Worm (Caenorhabditis elegans) whole organism, L1 larva: ENCODE measurements around the gene ldh-1.

Experiments
- alr-1 ChIP-seq: fragments of 200-800 bp; sonication (Bioruptor generic); optimal IDR thresholded peaks from 2 replicates; lab custom pipeline; 2018; ENCODE audit warnings: borderline replicate concordance, mild to moderate bottlenecking, missing genetic modification characterization, missing compliant biosample characterization
- aly-2 ChIP-seq: fragments of 150-350 bp; optimal IDR thresholded peaks from 2 replicates; lab custom pipeline; 2014; ENCODE audit warnings: missing biosample characterization, missing genetic modification characterization
- ama-1 ChIP-seq: fragments of 150-350 bp; optimal IDR thresholded peaks from 2 replicates; lab custom pipeline; 2014
- ceh-63 ChIP-seq: fragments of 200-800 bp; sonication (Bioruptor generic); optimal IDR thresholded peaks from 2 replicates; lab custom pipeline; 2018; ENCODE audit warnings: mild to moderate bottlenecking, missing genetic modification characterization, missing compliant biosample characterization
- ceh-90 ChIP-seq: sonication (generic microtip); optimal IDR thresholded peaks from 2 replicates; lab custom pipeline; 2016; ENCODE audit warnings: missing genetic modification characterization, missing compliant biosample characterization
- ces-1 ChIP-seq: fragments of 150-350 bp; optimal IDR thresholded peaks from 2 replicates; lab custom pipeline; 2014; ENCODE audit warnings: missing biosample characterization, missing genetic modification reagents, missing genetic modification characterization
- dpl-1 ChIP-seq, 3 experiments: fragments of 150-350 bp in 2 of 3; sonication (generic microtip) in 1 of 3; optimal IDR thresholded peaks; 2 replicates each; lab custom pipeline; 2014 to 2017; ENCODE audit warnings: missing biosample characterization in 3 of 3, missing genetic modification characterization in 3 of 3, missing genetic modification reagents in 3 of 3
- dsc-1 ChIP-seq: sonication (generic microtip); optimal IDR thresholded peaks from 2 replicates; lab custom pipeline; 2016; ENCODE audit warnings: mild to moderate bottlenecking, missing genetic modification characterization, missing compliant biosample characterization
- efl-1 ChIP-seq, 4 experiments: fragments of 150-350 bp; optimal IDR thresholded peaks in 3 of 4; peaks in 1 of 4; 1 replicate in 1 of 4; 2 replicates in 3 of 4; lab custom pipeline; 2014; ENCODE audit warnings: missing biosample characterization in 2 of 4, missing genetic modification characterization in 2 of 4, missing genetic modification reagents in 2 of 4
- elt-2 ChIP-seq: sonication (generic microtip); optimal IDR thresholded peaks from 2 replicates; lab custom pipeline; 2016; ENCODE audit warnings: missing genetic modification characterization, mild to moderate bottlenecking, inconsistent platforms, missing compliant biosample characterization, missing genetic modification reagents
- elt-3 ChIP-seq, 6 experiments: fragments of 150-350 bp in 1 of 6; sonication (generic microtip); optimal IDR thresholded peaks; 2 replicates each; lab custom pipeline; 2017 to 2018; ENCODE audit warnings: missing biosample characterization in 6 of 6, missing genetic modification characterization in 6 of 6, inconsistent platforms in 1 of 6
- ets-5 ChIP-seq: fragments of 200-800 bp; sonication (Bioruptor generic); IDR thresholded peaks from 2 replicates; pipeline ENCODE4 v1.3.6; 2022; ENCODE audit warnings: missing genetic modification characterization, missing compliant biosample characterization
- fos-1 ChIP-seq: fragments of 150-350 bp; optimal IDR thresholded peaks from 2 replicates; lab custom pipeline; 2014; ENCODE audit warnings: missing biosample characterization, missing genetic modification characterization
- hlh-4 ChIP-seq: sonication (generic microtip); optimal IDR thresholded peaks from 2 replicates; lab custom pipeline; 2016; ENCODE audit warnings: mild to moderate bottlenecking, missing genetic modification characterization, missing compliant biosample characterization
- lin-14 ChIP-seq: fragments of 200-800 bp; sonication (Bioruptor generic); optimal IDR thresholded peaks from 2 replicates; lab custom pipeline; 2018; ENCODE audit warnings: mild to moderate bottlenecking, missing genetic modification characterization, moderate library complexity, missing compliant biosample characterization
- lin-39 ChIP-seq: fragments of 150-350 bp; optimal IDR thresholded peaks from 2 replicates; lab custom pipeline; 2014; ENCODE audit warnings: missing biosample characterization, missing genetic modification reagents, missing genetic modification characterization
- lsy-2 ChIP-seq, 2 experiments: fragments of 150-350 bp; optimal IDR thresholded peaks; 2 replicates each; lab custom pipeline; 2014; ENCODE audit warnings: missing biosample characterization in 2 of 2, missing genetic modification characterization in 2 of 2
- mep-1 ChIP-seq: fragments of 150-350 bp; optimal IDR thresholded peaks from 2 replicates; lab custom pipeline; 2014; ENCODE audit warnings: missing biosample characterization, missing genetic modification characterization
- nhr-12 ChIP-seq: sonication (generic microtip); optimal IDR thresholded peaks from 2 replicates; lab custom pipeline; 2017; ENCODE audit warnings: missing biosample characterization, missing genetic modification characterization
- nhr-20 ChIP-seq: sonication (generic microtip); optimal IDR thresholded peaks from 2 replicates; lab custom pipeline; 2016; ENCODE audit warnings: mild to moderate bottlenecking, missing genetic modification characterization, missing compliant biosample characterization
- nhr-28 ChIP-seq: fragments of 150-350 bp; optimal IDR thresholded peaks from 2 replicates; lab custom pipeline; 2014; ENCODE audit warnings: missing biosample characterization, missing genetic modification characterization
- nhr-47 ChIP-seq: sonication (generic microtip); optimal IDR thresholded peaks from 2 replicates; lab custom pipeline; 2016; ENCODE audit warnings: mild to moderate bottlenecking, missing genetic modification characterization, moderate library complexity, missing compliant biosample characterization
- nhr-71 ChIP-seq: sonication (generic microtip); optimal IDR thresholded peaks from 2 replicates; lab custom pipeline; 2016; ENCODE audit warnings: mild to moderate bottlenecking, missing genetic modification characterization, moderate library complexity, missing compliant biosample characterization
- nhr-84 ChIP-seq: sonication (generic microtip); optimal IDR thresholded peaks from 2 replicates; lab custom pipeline; 2017; ENCODE audit warnings: missing biosample characterization, missing genetic modification characterization
- nhr-85 ChIP-seq: sonication (generic microtip); peaks from one replicate; lab custom pipeline; 2016; ENCODE audit warnings: missing genetic modification characterization, inconsistent platforms, missing compliant biosample characterization
- nhr-90 ChIP-seq: sonication (generic microtip); optimal IDR thresholded peaks from 2 replicates; lab custom pipeline; 2016; ENCODE audit warnings: mild to moderate bottlenecking, missing genetic modification characterization, missing compliant biosample characterization; ENCODE audit not compliant: poor library complexity
- pax-3 ChIP-seq: fragments of 200-800 bp; sonication (Bioruptor generic); optimal IDR thresholded peaks from 2 replicates; lab custom pipeline; 2018; ENCODE audit warnings: mild to moderate bottlenecking, missing genetic modification characterization, moderate library complexity, missing compliant biosample characterization
- rnt-1 ChIP-seq: sonication (generic microtip); optimal IDR thresholded peaks from 2 replicates; lab custom pipeline; 2016; ENCODE audit warnings: mild to moderate bottlenecking, missing genetic modification characterization, moderate library complexity, missing compliant biosample characterization
- snpc-4 ChIP-seq: fragments of 150-350 bp; optimal IDR thresholded peaks from 2 replicates; lab custom pipeline; 2014; ENCODE audit warnings: missing biosample characterization, missing genetic modification characterization
- snu-23 ChIP-seq: sonication (generic microtip); optimal IDR thresholded peaks from 2 replicates; lab custom pipeline; 2016; ENCODE audit warnings: missing genetic modification characterization, missing compliant biosample characterization
- sox-4 ChIP-seq: sonication (generic microtip); optimal IDR thresholded peaks from 2 replicates; lab custom pipeline; 2016; ENCODE audit warnings: missing genetic modification characterization, missing compliant biosample characterization
- sptf-1 ChIP-seq: fragments of 150-350 bp; optimal IDR thresholded peaks from 2 replicates; lab custom pipeline; 2014; ENCODE audit warnings: missing biosample characterization, missing genetic modification characterization
- swsn-7 ChIP-seq: sonication (generic microtip); optimal IDR thresholded peaks from 2 replicates; lab custom pipeline; 2016; ENCODE audit warnings: missing genetic modification characterization, missing compliant biosample characterization
- tbx-2 ChIP-seq: sonication (generic microtip); optimal IDR thresholded peaks from 2 replicates; lab custom pipeline; 2016; ENCODE audit warnings: missing genetic modification characterization, missing compliant biosample characterization
- unc-62 ChIP-seq: fragments of 150-350 bp; optimal IDR thresholded peaks from 2 replicates; lab custom pipeline; 2014; ENCODE audit warnings: missing biosample characterization, missing genetic modification reagents, missing genetic modification characterization
- vab-15 ChIP-seq: sonication (generic microtip); optimal IDR thresholded peaks from 2 replicates; lab custom pipeline; 2017; ENCODE audit warnings: missing genotype, mild to moderate bottlenecking, missing genetic modification characterization, missing compliant biosample characterization
- zag-1 ChIP-seq: fragments of 150-350 bp; optimal IDR thresholded peaks from 2 replicates; lab custom pipeline; 2014; ENCODE audit warnings: missing biosample characterization, missing genetic modification characterization
- zip-4 ChIP-seq: fragments of 200-800 bp; sonication (Bioruptor generic); optimal IDR thresholded peaks from 2 replicates; lab custom pipeline; 2018; ENCODE audit warnings: mild to moderate bottlenecking, missing genetic modification characterization, moderate library complexity, missing compliant biosample characterization
- ztf-4 ChIP-seq: fragments of 150-350 bp; optimal IDR thresholded peaks from 2 replicates; lab custom pipeline; 2014; ENCODE audit warnings: missing biosample characterization, missing genetic modification characterization

The ldh-1 gene

DNA sequence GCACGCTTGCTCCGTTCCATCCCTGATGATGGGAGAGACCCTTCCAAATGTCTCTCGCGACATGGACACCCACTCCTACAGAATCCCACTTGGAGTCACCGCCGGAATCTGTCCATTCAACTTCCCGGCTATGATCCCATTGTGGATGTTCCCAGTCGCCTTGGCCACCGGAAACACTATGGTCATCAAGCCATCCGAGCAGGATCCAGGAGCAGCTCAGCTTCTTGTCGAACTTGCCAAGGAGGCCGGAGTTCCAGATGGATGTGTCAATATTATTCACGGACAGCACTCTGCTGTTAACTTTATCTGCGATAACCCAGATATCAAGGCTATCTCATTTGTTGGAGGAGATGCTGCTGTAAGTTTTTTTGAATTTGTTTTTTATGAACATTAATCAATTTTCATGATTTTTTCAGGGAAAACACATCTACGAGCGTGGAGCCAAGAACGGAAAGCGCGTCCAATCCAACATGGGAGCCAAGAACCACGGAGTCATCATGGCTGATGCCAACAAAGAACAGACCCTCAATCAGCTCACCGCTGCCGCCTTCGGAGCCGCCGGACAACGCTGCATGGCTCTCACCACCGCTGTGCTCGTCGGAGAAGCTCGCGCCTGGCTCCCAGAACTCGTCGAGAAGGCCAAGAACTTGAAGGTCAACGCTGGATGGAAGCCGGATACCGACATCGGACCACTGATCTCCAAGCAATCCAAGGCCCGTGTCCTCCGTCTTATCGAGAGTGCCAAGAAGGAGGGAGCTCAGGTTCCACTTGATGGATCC, 5.9 kb downstream of the ldh-1 start:
- no peak for TF ChIP-seq unc-62 (GFP tag; lab: Kevin White, UChicago)
- no peak for TF ChIP-seq zag-1
- no peak for TF ChIP-seq nhr-84 (tag; lab: Kevin White, UChicago)
- TF ChIP-seq ces-1 (GFP tag; lab: Kevin White, UChicago), result no peak
- no peak for TF ChIP-seq nhr-28 (tag; lab: Kevin White, UChicago)
- no peak for TF ChIP-seq sox-4 (tag; lab: Kevin White, UChicago)
- no peak for TF ChIP-seq ceh-63 (GFP tag; lab: Kevin White, UChicago)
- TF ChIP-seq vab-15 (tag; lab: Kevin White, UChicago), result no peak
- no peak for TF ChIP-seq sptf-1 (tag; lab: Kevin White, UChicago)
- TF ChIP-seq nhr-12 (tag; lab: Kevin White, UChicago), result no peak
- TF ChIP-seq nhr-20 (tag; lab: Kevin White, UChicago), result no peak
- TF ChIP-seq rnt-1 (tag; lab: Kevin White, UChicago), result no peak
- no peak for TF ChIP-seq swsn-7
- TF ChIP-seq dpl-1 (GFP tag; optimal IDR thresholded peaks at IDR 0.05; lab: Kevin White, UChicago), result no peak
- TF ChIP-seq aly-2 (tag; lab: Kevin White, UChicago), result no peak
- no peak for TF ChIP-seq elt-3 (tag; optimal IDR thresholded peaks at IDR 0.05; lab: Kevin White, UChicago)
- no peak for TF ChIP-seq lsy-2 (tag; optimal IDR thresholded peaks at IDR 0.05; lab: Kevin White, UChicago)
- no peak for TF ChIP-seq nhr-71
- no peak for TF ChIP-seq pax-3 (tag; lab: Kevin White, UChicago)
- TF ChIP-seq hlh-4 (tag; lab: Kevin White, UChicago), result no peak

DNA sequence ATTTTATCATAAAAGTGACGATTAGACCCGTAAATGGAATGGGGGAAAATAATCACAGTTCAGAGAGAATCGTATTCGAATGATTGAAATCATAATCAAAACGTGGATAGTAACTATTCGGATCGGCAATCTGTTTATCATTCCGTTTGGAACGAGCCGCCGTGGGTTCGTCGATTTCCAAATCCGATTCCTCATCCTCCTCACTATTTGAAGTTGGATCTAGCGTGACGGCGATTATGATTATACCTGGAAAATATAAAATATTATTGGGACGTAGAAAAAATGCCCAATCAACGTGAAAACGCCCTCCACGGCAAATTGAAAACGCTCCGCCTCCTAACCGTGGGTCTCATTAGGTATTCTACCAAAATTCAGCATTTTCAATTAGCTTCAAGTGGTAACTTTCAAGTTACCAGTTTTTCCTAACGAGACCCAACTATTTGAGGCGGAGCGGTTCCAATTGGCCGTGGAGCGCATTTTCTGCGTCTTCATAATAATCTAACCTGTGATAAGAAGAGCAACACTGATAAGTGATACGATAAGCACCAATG, 7.2 kb downstream of the ldh-1 start:
- TF ChIP-seq ztf-4 (tag; lab: Kevin White, UChicago), result peak; percentile 4
- TF ChIP-seq efl-1 (optimal IDR thresholded peaks at IDR 0.05; lab: Kevin White, UChicago), result no peak
- peak in 1 of 2 experiments; percentile 88 for TF ChIP-seq efl-1 (GFP tag; optimal IDR thresholded peaks at IDR 0.05 in 1 of 2; lab: Kevin White, UChicago)
- TF ChIP-seq nhr-71, result peak; percentile 58
- TF ChIP-seq tbx-2 (tag; lab: Kevin White, UChicago), result no peak
- TF ChIP-seq nhr-85 (tag; lab: Kevin White, UChicago), result peak; percentile 47
- peak; percentile 26 for TF ChIP-seq nhr-47 (tag; lab: Kevin White, UChicago)
- TF ChIP-seq elt-2 (tag; lab: Kevin White, UChicago), result peak; percentile 56
- no peak for TF ChIP-seq ceh-90 (tag; lab: Kevin White, UChicago)
- peak; percentile 65 for TF ChIP-seq aly-2 (tag; lab: Kevin White, UChicago)
- no peak for TF ChIP-seq zip-4 (GFP tag; lab: Kevin White, UChicago)
- TF ChIP-seq sptf-1 (tag; lab: Kevin White, UChicago), result no peak
- TF ChIP-seq ama-1, result peak; percentile 62
- peak; percentile 19 for TF ChIP-seq rnt-1 (tag; lab: Kevin White, UChicago)
- TF ChIP-seq nhr-20 (tag; lab: Kevin White, UChicago), result peak; percentile 50
- peak; percentile 63 for TF ChIP-seq snu-23 (GFP tag; lab: Kevin White, UChicago)
- peak; percentile 65 for TF ChIP-seq nhr-90 (tag; lab: Kevin White, UChicago)

DNA sequence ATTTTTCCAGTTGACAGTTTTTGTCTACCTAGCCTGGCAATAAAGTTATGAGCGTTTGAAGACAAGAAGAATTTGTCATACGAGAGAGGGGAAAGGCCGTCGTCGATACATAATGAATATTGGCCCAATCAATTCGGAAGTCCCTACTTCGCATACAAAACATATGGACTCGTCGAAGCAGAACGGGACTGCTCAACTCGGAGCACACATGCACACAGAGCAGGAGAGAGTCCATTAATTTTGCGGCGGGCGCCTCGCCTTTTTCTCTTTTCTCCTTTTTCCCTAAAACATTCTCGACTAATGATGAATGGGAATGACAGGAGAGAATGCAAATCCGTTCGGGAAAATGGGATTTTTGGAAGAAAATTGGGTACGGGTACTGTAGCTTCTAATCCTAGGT, 8.5 kb downstream of the ldh-1 start, which contains the start of gene F13D12.8:
Gene F13D12.8, minus strand, starts transcription at position 82 of the 400 bp plus-strand sequence.
- TF ChIP-seq dsc-1 (peak; percentile 62), nhr-47 (tag; lab: Kevin White, UChicago) (no peak), snpc-4 (tag; lab: Kevin White, UChicago) (peak; percentile 36), mep-1 (tag; lab: Kevin White, UChicago) (no peak), alr-1 (tag; lab: Kevin White, UChicago) (no peak), lin-39 (no peak), fos-1 (tag; lab: Kevin White, UChicago) (no peak), ets-5 (GFP tag; lab: Robert Waterston, UW) (no peak), lin-14 (GFP tag; lab: Kevin White, UChicago) (peak; percentile 73)
